Worm (Caenorhabditis elegans) whole organism, L1 larva: Measurements from ENCODE around the gene irld-25.
"Not testable (repeated sequence)": the region's sequence is repeated elsewhere in the genome, so short reads cannot be mapped to it uniquely, and the experiment has no call there.

Experiments
- C04F5.9 ChIP-seq: sonication (generic microtip); optimal IDR thresholded peaks from 2 replicates; lab custom pipeline; 2016; ENCODE audit warnings: missing genetic modification characterization, missing compliant biosample characterization
- Y116A8C.19 ChIP-seq: sonication (generic microtip); optimal IDR thresholded peaks from 2 replicates; lab custom pipeline; 2016; ENCODE audit warnings: missing compliant biosample characterization, missing genetic modification characterization, borderline replicate concordance
- blmp-1 ChIP-seq: fragments of 150-350 bp; optimal IDR thresholded peaks from 2 replicates; lab custom pipeline; 2014; ENCODE audit warnings: missing biosample characterization, missing genetic modification characterization
- ces-1 ChIP-seq: fragments of 150-350 bp; optimal IDR thresholded peaks from 2 replicates; lab custom pipeline; 2014; ENCODE audit warnings: missing biosample characterization, missing genetic modification reagents, missing genetic modification characterization
- dpl-1 ChIP-seq, 3 experiments: fragments of 150-350 bp in 2 of 3; sonication (generic microtip) in 1 of 3; optimal IDR thresholded peaks; 2 replicates each; lab custom pipeline; 2014 to 2017; ENCODE audit warnings: missing biosample characterization in 3 of 3, missing genetic modification characterization in 3 of 3, missing genetic modification reagents in 3 of 3
- dsc-1 ChIP-seq: sonication (generic microtip); optimal IDR thresholded peaks from 2 replicates; lab custom pipeline; 2016; ENCODE audit warnings: mild to moderate bottlenecking, missing genetic modification characterization, missing compliant biosample characterization
- efl-1 ChIP-seq, 4 experiments: fragments of 150-350 bp; optimal IDR thresholded peaks in 3 of 4; peaks in 1 of 4; 1 replicate in 1 of 4; 2 replicates in 3 of 4; lab custom pipeline; 2014; ENCODE audit warnings: missing biosample characterization in 2 of 4, missing genetic modification characterization in 2 of 4, missing genetic modification reagents in 2 of 4
- efl-3 ChIP-seq: fragments of 200-800 bp; sonication (Bioruptor generic); optimal IDR thresholded peaks from 2 replicates; lab custom pipeline; 2018; ENCODE audit warnings: mild to moderate bottlenecking, missing genetic modification characterization, missing compliant biosample characterization
- egl-13 ChIP-seq: sonication (generic microtip); optimal IDR thresholded peaks from 2 replicates; lab custom pipeline; 2016; ENCODE audit warnings: missing genotype, missing genetic modification reagents, missing genetic modification characterization, missing compliant biosample characterization
- elt-2 ChIP-seq: sonication (generic microtip); optimal IDR thresholded peaks from 2 replicates; lab custom pipeline; 2016; ENCODE audit warnings: missing genetic modification characterization, mild to moderate bottlenecking, inconsistent platforms, missing compliant biosample characterization, missing genetic modification reagents
- ets-5 ChIP-seq: fragments of 200-800 bp; sonication (Bioruptor generic); IDR thresholded peaks from 2 replicates; pipeline ENCODE4 v1.3.6; 2022; ENCODE audit warnings: missing genetic modification characterization, missing compliant biosample characterization
- fkh-8 ChIP-seq: sonication (generic microtip); optimal IDR thresholded peaks from 2 replicates; lab custom pipeline; 2016; ENCODE audit warnings: mild to moderate bottlenecking, missing genetic modification characterization, missing compliant biosample characterization
- grh-1 ChIP-seq: fragments of 200-800 bp; sonication (Bioruptor generic); IDR thresholded peaks from 2 replicates; pipeline ENCODE4 v1.3.6; 2022; ENCODE audit warnings: missing genetic modification reagents, missing genetic modification characterization, missing compliant biosample characterization
- hlh-17 ChIP-seq: fragments of 200-800 bp; sonication (Bioruptor generic); optimal IDR thresholded peaks from 2 replicates; lab custom pipeline; 2018; ENCODE audit warnings: missing genetic modification characterization, mild to moderate bottlenecking, missing compliant biosample characterization, moderate library complexity, borderline replicate concordance
- hlh-4 ChIP-seq: sonication (generic microtip); optimal IDR thresholded peaks from 2 replicates; lab custom pipeline; 2016; ENCODE audit warnings: mild to moderate bottlenecking, missing genetic modification characterization, missing compliant biosample characterization
- irx-1 ChIP-seq: sonication (generic microtip); optimal IDR thresholded peaks from 2 replicates; lab custom pipeline; 2016; ENCODE audit warnings: missing genetic modification characterization, missing compliant biosample characterization
- lin-13 ChIP-seq: fragments of 150-350 bp; optimal IDR thresholded peaks from 2 replicates; lab custom pipeline; 2014; ENCODE audit warnings: missing biosample characterization, missing genetic modification reagents, missing genetic modification characterization
- lin-14 ChIP-seq: fragments of 200-800 bp; sonication (Bioruptor generic); optimal IDR thresholded peaks from 2 replicates; lab custom pipeline; 2018; ENCODE audit warnings: mild to moderate bottlenecking, missing genetic modification characterization, moderate library complexity, missing compliant biosample characterization
- lin-39 ChIP-seq: fragments of 150-350 bp; optimal IDR thresholded peaks from 2 replicates; lab custom pipeline; 2014; ENCODE audit warnings: missing biosample characterization, missing genetic modification reagents, missing genetic modification characterization
- lir-3 ChIP-seq: sonication (generic microtip); optimal IDR thresholded peaks from 2 replicates; lab custom pipeline; 2016; ENCODE audit warnings: mild to moderate bottlenecking, missing genetic modification characterization, moderate library complexity, missing compliant biosample characterization; ENCODE audit not compliant: poor library complexity
- mdl-1 ChIP-seq, 2 experiments: fragments of 150-350 bp; optimal IDR thresholded peaks; 2 replicates each; lab custom pipeline; 2014 to 2017; ENCODE audit warnings: missing biosample characterization in 2 of 2, missing genetic modification characterization in 2 of 2, inconsistent platforms in 1 of 2
- mef-2 ChIP-seq: fragments of 150-350 bp; optimal IDR thresholded peaks from 2 replicates; lab custom pipeline; 2014; ENCODE audit warnings: missing biosample characterization, missing genetic modification characterization
- nhr-11 ChIP-seq: fragments of 150-350 bp; optimal IDR thresholded peaks from 2 replicates; lab custom pipeline; 2014; ENCODE audit warnings: missing biosample characterization, missing genetic modification characterization
- nhr-237 ChIP-seq: fragments of 150-350 bp; optimal IDR thresholded peaks from 2 replicates; lab custom pipeline; 2014; ENCODE audit warnings: missing biosample characterization, missing genetic modification characterization
- nhr-71 ChIP-seq: sonication (generic microtip); optimal IDR thresholded peaks from 2 replicates; lab custom pipeline; 2016; ENCODE audit warnings: mild to moderate bottlenecking, missing genetic modification characterization, moderate library complexity, missing compliant biosample characterization
- pqm-1 ChIP-seq: sonication (generic microtip); optimal IDR thresholded peaks from 3 replicates; lab custom pipeline; 2017; ENCODE audit warnings: missing biosample characterization, missing genetic modification characterization
- rnt-1 ChIP-seq: sonication (generic microtip); optimal IDR thresholded peaks from 2 replicates; lab custom pipeline; 2016; ENCODE audit warnings: mild to moderate bottlenecking, missing genetic modification characterization, moderate library complexity, missing compliant biosample characterization
- snpc-4 ChIP-seq: fragments of 150-350 bp; optimal IDR thresholded peaks from 2 replicates; lab custom pipeline; 2014; ENCODE audit warnings: missing biosample characterization, missing genetic modification characterization
- sptf-1 ChIP-seq: fragments of 150-350 bp; optimal IDR thresholded peaks from 2 replicates; lab custom pipeline; 2014; ENCODE audit warnings: missing biosample characterization, missing genetic modification characterization
- tbx-2 ChIP-seq: sonication (generic microtip); optimal IDR thresholded peaks from 2 replicates; lab custom pipeline; 2016; ENCODE audit warnings: missing genetic modification characterization, missing compliant biosample characterization
- unc-30 ChIP-seq: sonication (generic microtip); optimal IDR thresholded peaks from 2 replicates; lab custom pipeline; 2017; ENCODE audit warnings: missing biosample characterization, missing genetic modification characterization
- unc-62 ChIP-seq: fragments of 150-350 bp; optimal IDR thresholded peaks from 2 replicates; lab custom pipeline; 2014; ENCODE audit warnings: missing biosample characterization, missing genetic modification reagents, missing genetic modification characterization
- vab-15 ChIP-seq: sonication (generic microtip); optimal IDR thresholded peaks from 2 replicates; lab custom pipeline; 2017; ENCODE audit warnings: missing genotype, mild to moderate bottlenecking, missing genetic modification characterization, missing compliant biosample characterization
- zag-1 ChIP-seq: fragments of 150-350 bp; optimal IDR thresholded peaks from 2 replicates; lab custom pipeline; 2014; ENCODE audit warnings: missing biosample characterization, missing genetic modification characterization
- ztf-4 ChIP-seq: fragments of 150-350 bp; optimal IDR thresholded peaks from 2 replicates; lab custom pipeline; 2014; ENCODE audit warnings: missing biosample characterization, missing genetic modification characterization

Gene irld-25

DNA sequence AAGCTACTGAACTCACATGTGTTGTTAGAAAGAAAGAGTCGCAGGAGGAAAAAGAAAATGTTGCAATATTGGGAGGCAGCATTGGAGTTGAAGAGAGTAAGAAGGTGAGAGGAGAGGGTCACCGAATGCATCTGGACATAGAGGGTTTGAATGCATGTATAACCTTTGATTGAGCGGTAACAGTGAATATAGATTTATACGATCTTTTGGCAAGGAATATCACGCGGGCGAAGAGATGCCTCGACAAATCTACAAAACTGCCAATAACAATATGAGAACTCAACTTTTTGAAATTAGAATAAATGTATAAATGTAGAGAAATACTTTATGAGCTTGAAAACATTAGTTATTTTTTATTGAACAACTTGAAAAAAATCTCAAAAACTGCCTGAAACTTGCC is 40.9 kb downstream of the irld-25 start, which contains the start of gene M01B2.10:
M01B2.10 (minus strand) TSS at position 101 of the 400 bp plus-strand sequence.
- TF ChIP-seq tbx-2; zag-1 (tag; lab: Kevin White, UChicago); egl-13 (tag; lab: Kevin White, UChicago): not testable (repeated sequence)

DNA sequence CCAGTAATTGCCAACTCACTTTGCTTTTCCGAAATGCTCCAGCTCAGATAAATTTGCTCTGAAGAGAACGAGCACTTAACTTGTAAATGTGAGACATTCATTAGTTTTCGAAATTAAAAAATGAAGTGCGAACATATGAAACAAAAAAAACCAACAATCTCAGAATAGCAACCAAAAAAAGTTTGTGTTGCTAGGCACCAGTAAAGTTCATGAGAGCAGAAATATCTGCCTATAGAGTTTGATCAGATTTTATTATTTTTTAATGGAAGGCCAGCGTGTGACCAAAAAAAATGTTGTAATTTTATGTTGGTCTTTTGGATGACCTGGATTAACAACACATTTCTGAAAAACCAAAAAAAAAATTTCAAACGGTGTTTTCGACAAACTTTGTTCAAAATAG is 42.7 kb downstream of the irld-25 start, which contains the start of gene M01B2.12:
M01B2.12 (minus strand) TSS at position 101 of the 400 bp plus-strand sequence.
- TF ChIP-seq unc-62 (no peak), ces-1 (no peak), lin-39 (tag; lab: Kevin White, UChicago) (no peak), lin-14 (GFP tag; lab: Kevin White, UChicago) (no peak), pqm-1 (tag; lab: Kevin White, UChicago) (no peak)

DNA sequence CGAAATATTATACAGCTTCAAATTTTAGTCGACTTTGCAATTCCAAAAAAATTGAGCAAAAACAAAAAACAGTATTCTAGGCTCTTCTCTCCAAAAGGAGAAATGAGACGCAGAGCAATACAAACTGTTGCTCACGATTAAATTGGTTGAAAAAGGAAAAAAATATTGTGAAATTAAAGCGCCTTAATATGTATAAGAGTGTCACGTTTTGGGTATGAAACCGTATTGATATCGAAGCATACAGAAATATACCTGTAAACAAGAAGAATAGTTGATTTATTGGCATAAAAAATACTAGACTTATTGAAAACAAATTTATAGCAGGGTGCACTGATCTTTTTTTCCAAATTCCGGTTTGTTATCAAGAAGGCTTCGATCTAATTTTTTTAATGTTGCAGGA is 44.4 kb downstream of the irld-25 start, which contains the start of gene M01B2.13:
M01B2.13 (minus strand) TSS at position 101 of the 400 bp plus-strand sequence.
- TF ChIP-seq irx-1 (tag; lab: Kevin White, UChicago): no peak
- TF ChIP-seq rnt-1: no peak
- TF ChIP-seq dsc-1 (tag; lab: Kevin White, UChicago): no peak
- no peak for TF ChIP-seq fkh-8 (tag; lab: Kevin White, UChicago)
- TF ChIP-seq C04F5.9 (tag; lab: Kevin White, UChicago): no peak
- no peak for TF ChIP-seq mef-2 (tag; lab: Kevin White, UChicago)
- no peak for TF ChIP-seq elt-2 (tag; lab: Kevin White, UChicago)
- TF ChIP-seq vab-15: no peak
- no peak for TF ChIP-seq nhr-71
- TF ChIP-seq sptf-1: no peak
- no peak for TF ChIP-seq efl-3 (GFP tag; lab: Kevin White, UChicago)
- TF ChIP-seq dpl-1 (GFP tag; optimal IDR thresholded peaks at IDR 0.05; lab: Kevin White, UChicago): no peak
- no peak for TF ChIP-seq grh-1 (GFP tag; lab: Robert Waterston, UW)
- no peak for TF ChIP-seq ets-5 (GFP tag; lab: Robert Waterston, UW)
- TF ChIP-seq hlh-17 (GFP tag; lab: Kevin White, UChicago): no peak
- no peak for TF ChIP-seq Y116A8C.19 (tag; lab: Kevin White, UChicago)

DNA sequence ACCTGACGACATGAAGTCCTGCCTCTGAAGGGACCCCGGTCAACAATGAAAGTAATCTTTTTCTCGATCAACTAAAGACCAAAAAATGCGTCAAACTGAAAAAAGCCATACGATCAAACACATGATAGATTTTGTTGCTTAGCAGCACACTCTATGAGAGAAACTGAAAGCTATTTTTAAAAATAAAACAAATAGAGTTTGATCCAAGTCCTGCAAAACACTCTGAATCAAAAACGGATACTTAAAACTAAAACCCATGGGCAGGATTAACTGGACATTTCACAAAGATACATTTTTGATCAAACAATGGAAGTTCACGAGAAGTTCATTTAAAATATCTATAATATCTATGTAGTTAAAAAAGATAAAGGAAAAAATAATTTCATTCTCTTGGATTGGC is 46.0 kb downstream of the irld-25 start, which contains the start of gene T10H4.13:
T10H4.13 (minus strand) TSS at position 101 of the 400 bp plus-strand sequence.
- TF ChIP-seq ztf-4 (tag; lab: Kevin White, UChicago) (no peak), snpc-4 (tag; lab: Kevin White, UChicago) (no peak), tbx-2 (no peak), ces-1 (no peak), lin-13 (GFP tag; lab: Kevin White, UChicago) (no peak), hlh-4 (no peak), pqm-1 (tag; lab: Kevin White, UChicago) (no peak), vab-15 (no peak), rnt-1 (no peak), nhr-237 (tag; lab: Kevin White, UChicago) (no peak), mdl-1 (tag; optimal IDR thresholded peaks at IDR 0.05; lab: Kevin White, UChicago) (no peak), lin-14 (GFP tag; lab: Kevin White, UChicago) (no peak), lir-3 (no peak)

DNA sequence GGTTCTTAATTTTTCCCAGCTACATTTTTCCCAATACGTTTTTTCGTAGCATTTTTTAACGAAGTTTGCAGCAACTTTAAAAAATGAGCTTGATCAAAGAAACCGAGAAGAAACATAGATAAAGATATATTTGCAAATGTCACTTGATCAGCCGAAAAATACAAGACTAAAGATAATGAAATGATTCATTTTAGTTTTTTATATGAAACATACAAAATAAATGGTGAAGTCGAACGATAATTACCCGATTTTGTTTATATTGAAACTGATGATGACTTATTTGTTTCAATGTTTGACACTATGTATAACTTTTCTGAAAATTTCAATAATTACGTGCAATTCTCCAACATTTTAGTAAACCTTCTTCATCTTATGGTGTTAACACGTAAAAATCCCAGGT is 46.9 kb downstream of the irld-25 start, which contains the start of gene srw-22:
srw-22 (plus strand) TSS at position 301 of the 400 bp plus-strand sequence.
- TF ChIP-seq tbx-2 (no peak), nhr-71 (no peak), blmp-1 (no peak), nhr-11 (tag; lab: Kevin White, UChicago) (no peak), unc-30 (tag; lab: Kevin White, UChicago) (no peak), egl-13 (tag; lab: Kevin White, UChicago) (no peak), efl-1 (optimal IDR thresholded peaks at IDR 0.05; lab: Kevin White, UChicago) (no peak), efl-1 (GFP tag; optimal IDR thresholded peaks at IDR 0.05 in 1 of 2; lab: Kevin White, UChicago) (no peak)
